Fruit fly (Drosophila melanogaster) whole organism: ENCODE results near the gene puf.

Experiments
- EcR ChIP-seq, 2 experiments: fragments of >200 bp; optimal IDR thresholded peaks; 2 replicates each; lab custom pipeline; 2017; ENCODE audit warnings: missing biosample characterization in 2 of 2, missing genetic modification characterization in 2 of 2, missing genetic modification reagents in 2 of 2
- pan ChIP-seq: fragments of >200 bp; optimal IDR thresholded peaks from 2 replicates; lab custom pipeline; 2017
- psq ChIP-seq: fragments of >200 bp; optimal IDR thresholded peaks from 2 replicates; lab custom pipeline; 2017

DNA sequence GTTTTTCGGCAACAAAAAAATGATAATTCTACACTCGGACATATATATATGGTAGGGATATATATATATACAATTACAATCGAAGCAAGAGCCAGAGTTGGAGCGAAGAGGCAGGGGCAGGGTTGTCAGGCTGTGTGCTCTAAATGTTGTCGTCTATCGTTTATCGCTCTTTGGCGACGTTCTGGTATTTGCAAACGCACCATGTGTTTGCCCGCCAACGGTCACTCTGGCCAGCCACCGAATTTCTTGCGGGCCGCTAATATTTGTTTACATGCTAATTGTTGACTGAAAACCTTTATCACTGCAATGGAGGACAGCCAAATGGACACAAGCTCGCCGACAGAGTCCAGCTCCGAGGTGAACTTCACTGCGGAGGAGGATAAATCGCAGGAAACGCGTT lies at the start of gene puf, which contains the start of gene ash2:
- no peak for TF ChIP-seq psq (lab: Kevin White, UChicago)
- TF ChIP-seq pan (lab: Kevin White, UChicago), result no peak
- TF ChIP-seq EcR (GFP tag; optimal IDR thresholded peaks at IDR 0.05; lab: Kevin White, UChicago), result no peak
